Fruit fly (Drosophila melanogaster): Measurements from ENCODE around the gene CG31522.

CG31522 gene

DNA sequence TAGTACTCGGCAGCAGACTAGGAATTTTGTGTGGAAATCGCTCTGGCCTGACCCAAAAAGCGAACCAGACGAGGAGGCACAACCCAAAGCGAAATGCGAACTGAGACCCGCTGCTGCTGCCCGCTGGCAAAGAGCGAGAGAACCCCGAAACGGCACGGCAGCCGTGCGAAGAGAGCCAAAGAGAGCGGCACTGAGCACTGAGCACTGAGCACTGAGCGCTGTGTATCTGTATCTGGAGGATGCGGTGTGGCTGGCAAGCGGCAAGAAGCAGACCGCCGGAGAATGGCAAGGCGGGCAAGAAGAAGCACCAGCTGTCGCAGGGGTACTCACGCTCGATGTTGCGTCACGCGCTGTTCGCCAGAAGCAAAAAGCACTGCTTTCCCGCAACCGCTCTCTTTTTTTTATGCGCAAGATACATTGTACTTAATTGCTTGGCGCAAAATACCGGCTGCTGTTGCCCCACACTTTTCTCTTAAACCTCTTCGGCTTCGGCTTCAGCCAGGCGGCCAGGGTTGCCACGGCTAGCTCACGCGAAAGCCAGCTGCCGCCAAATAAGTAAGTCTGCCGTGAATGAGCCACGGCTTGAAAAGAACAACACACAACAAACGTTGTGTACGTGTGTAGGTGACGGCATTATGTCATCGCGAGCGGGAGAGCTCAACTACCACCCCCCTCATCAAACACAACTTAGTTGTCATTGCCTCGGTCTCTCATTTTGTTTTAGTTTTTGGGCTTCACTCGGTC is 9.3 kb downstream of the CG31522 start (continued):
- TF ChIP-seq CG6808 (GFP tag; optimal IDR thresholded peaks at IDR 0.05) (peak; percentile 24), eg (GFP tag; IDR thresholded peaks at IDR 0.05) (peak; percentile 59; the same call in 2 of the 3 replicates), pdm3 (GFP tag; optimal IDR thresholded peaks at IDR 0.05) (no peak), Ets21C (GFP tag; optimal IDR thresholded peaks at IDR 0.05) (no peak), CG16779 (tag; optimal IDR thresholded peaks at IDR 0.05) (peak; percentile 71), CG6854 (GFP tag; optimal IDR thresholded peaks at IDR 0.05) (peak; percentile 84), CG4318 (GFP tag; optimal IDR thresholded peaks at IDR 0.05) (no peak), dsx (GFP tag; optimal IDR thresholded peaks at IDR 0.05; ENCODE audit: poor library complexity, severe bottlenecking) (peak; percentile 99), Sox15 (GFP tag; optimal IDR thresholded peaks at IDR 0.05) (no peak), Ets96B (tag; optimal IDR thresholded peaks at IDR 0.05) (no peak), fd85E (GFP tag; optimal IDR thresholded peaks at IDR 0.05) (no peak), Eip78C (GFP tag) (peak; percentile 66), CG11294 (GFP tag; IDR thresholded peaks at IDR 0.05) (no peak)

DNA sequence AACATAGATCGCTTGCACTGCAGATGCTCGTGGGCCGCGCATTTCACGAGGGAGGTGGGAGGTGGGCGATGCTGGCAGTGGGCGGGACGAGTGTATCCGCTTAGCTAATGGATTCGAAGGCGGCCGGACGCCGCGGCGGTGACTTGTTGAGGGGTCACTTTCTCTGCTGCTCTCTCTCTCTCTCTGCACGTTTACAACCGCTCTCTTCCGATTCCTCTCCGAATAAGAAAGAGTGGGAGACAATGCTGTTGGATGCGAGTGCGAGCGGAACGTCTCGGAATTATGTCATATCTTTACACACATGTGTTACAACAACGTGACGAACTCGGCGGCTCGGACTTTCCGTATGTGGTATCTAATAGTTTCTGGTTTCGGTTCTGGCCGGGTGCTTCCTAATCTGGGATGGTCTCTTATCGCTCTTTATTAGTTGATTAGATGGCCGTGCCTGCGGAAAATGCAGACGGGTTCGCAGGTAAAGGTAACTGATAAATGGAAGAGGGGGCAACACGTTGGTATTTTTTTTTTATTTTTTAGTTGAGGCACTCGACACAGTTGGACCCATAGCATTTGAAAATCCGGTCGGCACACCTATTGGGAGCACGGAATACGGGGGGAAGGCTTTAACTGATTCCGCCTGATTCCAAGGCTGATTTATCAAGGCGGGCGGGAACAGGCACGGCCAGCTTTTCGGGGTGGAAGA is 10.2 kb downstream of the CG31522 start:
- TF ChIP-seq dsx (GFP tag; optimal IDR thresholded peaks at IDR 0.05; ENCODE audit: poor library complexity, severe bottlenecking), result no peak
- no peak for TF ChIP-seq acj6 (GFP tag; optimal IDR thresholded peaks at IDR 0.05)
- no peak for TF ChIP-seq spab (GFP tag; optimal IDR thresholded peaks at IDR 0.05)
- peak; percentile 3 for TF ChIP-seq CG3919 (GFP tag; optimal IDR thresholded peaks at IDR 0.05)
- no peak for TF ChIP-seq CG10631 (GFP tag; optimal IDR thresholded peaks at IDR 0.05)
- TF ChIP-seq CG15336 (GFP tag; IDR thresholded peaks at IDR 0.05), result peak; percentile 38; the same call in 1 of the 2 replicates
- TF ChIP-seq fd85E (GFP tag; optimal IDR thresholded peaks at IDR 0.05), result no peak
- TF ChIP-seq lz (GFP tag; optimal IDR thresholded peaks at IDR 0.05), result no peak
- peak; percentile 37; the same call in 1 of the 3 replicates for TF ChIP-seq CG8119 (GFP tag; IDR thresholded peaks at IDR 0.05)
- TF ChIP-seq Blimp-1 (GFP tag; optimal IDR thresholded peaks at IDR 0.05), result peak; percentile 63
- TF ChIP-seq CG11902 (GFP tag; optimal IDR thresholded peaks at IDR 0.05), result no peak
- no peak for TF ChIP-seq Ets21C (GFP tag; optimal IDR thresholded peaks at IDR 0.05)
- no peak for TF ChIP-seq Hr39 (GFP tag; optimal IDR thresholded peaks at IDR 0.05)
- TF ChIP-seq CG9139 (GFP tag; optimal IDR thresholded peaks at IDR 0.05), result no peak
- TF ChIP-seq CG6276 (GFP tag; optimal IDR thresholded peaks at IDR 0.05), result no peak
- TF ChIP-seq CG32006 (GFP tag; optimal IDR thresholded peaks at IDR 0.05), result no peak
- TF ChIP-seq Met (GFP tag; optimal IDR thresholded peaks at IDR 0.05), result no peak
- no peak for TF ChIP-seq CG31627 (GFP tag; optimal IDR thresholded peaks at IDR 0.05)
- no peak for TF ChIP-seq achi (GFP tag; optimal IDR thresholded peaks at IDR 0.05)
- no peak for TF ChIP-seq Sox102F (GFP tag; optimal IDR thresholded peaks at IDR 0.05)
- no peak for TF ChIP-seq CG8632 (GFP tag; optimal IDR thresholded peaks at IDR 0.05)
- TF ChIP-seq pdm3 (GFP tag; optimal IDR thresholded peaks at IDR 0.05), result no peak
- no peak for TF ChIP-seq CG4318 (GFP tag; optimal IDR thresholded peaks at IDR 0.05)
- TF ChIP-seq cyc (GFP tag; optimal IDR thresholded peaks at IDR 0.05), result no peak
- TF ChIP-seq OdsH (GFP tag; optimal IDR thresholded peaks at IDR 0.05), result no peak
- TF ChIP-seq CG6854 (GFP tag; optimal IDR thresholded peaks at IDR 0.05), result peak; percentile 58
- no peak for TF ChIP-seq salr (GFP tag; optimal IDR thresholded peaks at IDR 0.05)
- TF ChIP-seq CG6808 (GFP tag; optimal IDR thresholded peaks at IDR 0.05), result no peak
- TF ChIP-seq Sox15 (GFP tag; optimal IDR thresholded peaks at IDR 0.05), result no peak
- TF ChIP-seq CG3032 (tag; optimal IDR thresholded peaks at IDR 0.05), result no peak
- TF ChIP-seq CG6163 (GFP tag; IDR thresholded peaks at IDR 0.05), result no peak
- TF ChIP-seq Eip93F (GFP tag; optimal IDR thresholded peaks at IDR 0.05), result no peak
- no peak for TF ChIP-seq esn (GFP tag; optimal IDR thresholded peaks at IDR 0.05)
- TF ChIP-seq CG11762 (GFP tag; optimal IDR thresholded peaks at IDR 0.05; ENCODE audit: insufficient read depth), result no peak
- TF ChIP-seq dac (GFP tag; optimal IDR thresholded peaks at IDR 0.05), result no peak
- no peak for TF ChIP-seq Smox (GFP tag; optimal IDR thresholded peaks at IDR 0.05)
- no peak for TF ChIP-seq net (GFP tag; optimal IDR thresholded peaks at IDR 0.05)
- TF ChIP-seq CG11294 (GFP tag; IDR thresholded peaks at IDR 0.05), result no peak
- TF ChIP-seq Hr4 (GFP tag; optimal IDR thresholded peaks at IDR 0.05), result no peak
- TF ChIP-seq CG10669 (GFP tag; optimal IDR thresholded peaks at IDR 0.05), result no peak
- TF ChIP-seq Lpt (GFP tag; optimal IDR thresholded peaks at IDR 0.05), result no peak
- TF ChIP-seq CG6792 (GFP tag; optimal IDR thresholded peaks at IDR 0.05), result no peak
